Worm (Caenorhabditis elegans) whole organism, mixed stage, embryonic: Measurements from ENCODE around the gene F54D5.7.

Experiments
- M03D4.4 ChIP-seq: sonication (generic microtip); optimal IDR thresholded peaks from 2 replicates; lab custom pipeline; 2017; ENCODE audit warnings: mild to moderate bottlenecking, missing genetic modification characterization, missing compliant biosample characterization
- blmp-1 ChIP-seq: fragments of 150-350 bp; optimal IDR thresholded peaks from 2 replicates; lab custom pipeline; 2014; ENCODE audit warnings: missing biosample characterization, missing genetic modification characterization
- ceh-83 ChIP-seq: fragments of 200-800 bp; sonication (Bioruptor generic); optimal IDR thresholded peaks from 2 replicates; lab custom pipeline; 2018; ENCODE audit warnings: mild to moderate bottlenecking, missing genetic modification characterization, missing compliant biosample characterization
- cnd-1 ChIP-seq: fragments of 200-800 bp; sonication (Bioruptor generic); optimal IDR thresholded peaks from 2 replicates; lab custom pipeline; 2018; ENCODE audit warnings: mild to moderate bottlenecking, missing genetic modification characterization, missing compliant biosample characterization
- drap-1 ChIP-seq: fragments of 200-800 bp; sonication (Bioruptor generic); optimal IDR thresholded peaks from 3 replicates; lab custom pipeline; 2018; ENCODE audit warnings: mild to moderate bottlenecking, missing genetic modification characterization, missing compliant biosample characterization
- elt-1 ChIP-seq: sonication (generic microtip); optimal IDR thresholded peaks from 2 replicates; lab custom pipeline; 2017; ENCODE audit warnings: missing genetic modification characterization, mild to moderate bottlenecking, missing compliant biosample characterization, antibody characterized with exemption, moderate library complexity, borderline replicate concordance; ENCODE audit not compliant: insufficient read depth
- flh-1 ChIP-seq: fragments of 200-800 bp; sonication (Bioruptor generic); optimal IDR thresholded peaks from 2 replicates; lab custom pipeline; 2018; ENCODE audit warnings: mild to moderate bottlenecking, missing genetic modification characterization, moderate library complexity, missing compliant biosample characterization
- hlh-1 ChIP-seq: fragments of 150-350 bp; optimal IDR thresholded peaks from 2 replicates; lab custom pipeline; 2014; ENCODE audit warnings: missing biosample characterization, missing genetic modification reagents, missing genetic modification characterization
- lin-32 ChIP-seq: fragments of 200-800 bp; sonication (Bioruptor generic); optimal IDR thresholded peaks from 2 replicates; lab custom pipeline; 2018; ENCODE audit warnings: mild to moderate bottlenecking, missing genetic modification characterization, missing compliant biosample characterization
- nhr-12 ChIP-seq: fragments of 150-350 bp; optimal IDR thresholded peaks from 2 replicates; lab custom pipeline; 2014; ENCODE audit warnings: missing biosample characterization, missing genetic modification characterization
- nhr-2 ChIP-seq: fragments of 150-350 bp; optimal IDR thresholded peaks from 2 replicates; lab custom pipeline; 2014; ENCODE audit warnings: missing biosample characterization, missing genetic modification characterization
- nhr-28 ChIP-seq: fragments of 150-350 bp; optimal IDR thresholded peaks from 2 replicates; lab custom pipeline; 2014; ENCODE audit warnings: missing biosample characterization, missing genetic modification characterization
- nhr-76 ChIP-seq: sonication (generic microtip); optimal IDR thresholded peaks from 2 replicates; lab custom pipeline; 2017; ENCODE audit warnings: missing biosample characterization, missing genetic modification characterization
- pha-4 ChIP-seq: fragments of 150-350 bp; optimal IDR thresholded peaks from 2 replicates; lab custom pipeline; 2018; ENCODE audit warnings: missing biosample characterization, missing genetic modification reagents, missing genetic modification characterization
- unc-120 ChIP-seq: sonication (generic microtip); optimal IDR thresholded peaks from 2 replicates; lab custom pipeline; 2017; ENCODE audit warnings: missing genetic modification characterization, missing compliant biosample characterization; ENCODE audit not compliant: poor library complexity, severe bottlenecking
- unc-39 ChIP-seq: fragments of 150-350 bp; optimal IDR thresholded peaks from 2 replicates; lab custom pipeline; 2014; ENCODE audit warnings: missing biosample characterization, missing genetic modification characterization
- zip-8 ChIP-seq: fragments of 150-350 bp; optimal IDR thresholded peaks from 2 replicates; lab custom pipeline; 2014; ENCODE audit warnings: missing biosample characterization, missing genetic modification characterization
- ztf-11 ChIP-seq: fragments of 150-350 bp; optimal IDR thresholded peaks from 2 replicates; lab custom pipeline; 2014; ENCODE audit warnings: missing biosample characterization, missing genetic modification characterization

Gene F54D5.7

ce11 chrII:11595368-11595996, 48.2 kb downstream of the F54D5.7 start, which contains the start of gene gfat-1:
Gene gfat-1, minus strand, starts transcription at chrII:11595418.
- TF ChIP-seq lin-32 (GFP tag; lab: Kevin White, UChicago): no peak
- no peak for TF ChIP-seq pha-4 (tag; lab: Kevin White, UChicago)
- no peak for TF ChIP-seq flh-1 (GFP tag; lab: Kevin White, UChicago)
- no peak for TF ChIP-seq cnd-1
- TF ChIP-seq ceh-83: no peak
- TF ChIP-seq unc-39 (tag; lab: Kevin White, UChicago): no peak
- no peak for TF ChIP-seq nhr-12 (tag; lab: Kevin White, UChicago)
- peak; percentile 78 for TF ChIP-seq unc-120 (tag; lab: Kevin White, UChicago)
- TF ChIP-seq elt-1 (tag; lab: Kevin White, UChicago): peak; percentile 26
- no peak for TF ChIP-seq M03D4.4 (tag; lab: Kevin White, UChicago)
- no peak for TF ChIP-seq blmp-1 (tag; lab: Kevin White, UChicago)
- no peak for TF ChIP-seq nhr-2 (tag; lab: Kevin White, UChicago)
- no peak for TF ChIP-seq hlh-1 (tag; lab: Kevin White, UChicago)
- TF ChIP-seq drap-1 (GFP tag; lab: Kevin White, UChicago): no peak

- TF ChIP-seq zip-8 (tag; lab: Kevin White, UChicago): no peak
- no peak for TF ChIP-seq ztf-11 (tag; lab: Kevin White, UChicago)
- TF ChIP-seq M03D4.4 (tag; lab: Kevin White, UChicago): no peak
- no peak for TF ChIP-seq nhr-76
- no peak for TF ChIP-seq nhr-28 (tag; lab: Kevin White, UChicago)
- no peak for TF ChIP-seq drap-1 (GFP tag; lab: Kevin White, UChicago)
- no peak for TF ChIP-seq lin-32 (GFP tag; lab: Kevin White, UChicago)
These were observed 48.9 kb downstream of the F54D5.7 start for ce11 chrII:11596157-11596740.
